Worm (Caenorhabditis elegans) whole organism, young adult: ENCODE results near the gene Y46B2A.3.
"Not testable (repeated sequence)": the region's sequence is repeated elsewhere in the genome, so short reads cannot be mapped to it uniquely, and the experiment has no call there.

ENCODE experiments used
- F33H1.4 ChIP-seq: fragments of 200-800 bp; sonication (Bioruptor generic); IDR thresholded peaks from 2 replicates; pipeline ENCODE4 v1.3.6; 2022; ENCODE audit warnings: missing genetic modification reagents, missing genetic modification characterization, missing compliant biosample characterization
- F39B2.1 ChIP-seq: fragments of 200-800 bp; sonication (Bioruptor generic); IDR thresholded peaks from 2 replicates; pipeline ENCODE4 v1.3.6; 2022; ENCODE audit warnings: missing genetic modification reagents, missing genetic modification characterization, missing compliant biosample characterization
- F52B5.7 ChIP-seq: sonication (generic microtip); optimal IDR thresholded peaks from 2 replicates; lab custom pipeline; 2016; ENCODE audit warnings: mild to moderate bottlenecking, missing genetic modification characterization, missing compliant biosample characterization
- ama-1 ChIP-seq, 3 experiments: fragments of 150-350 bp in 1 of 3; sonication (generic microtip) in 2 of 3; optimal IDR thresholded peaks; 2 replicates each; lab custom pipeline; 2014 to 2018; ENCODE audit warnings: missing biosample characterization in 2 of 3, missing genetic modification characterization in 2 of 3, missing genetic modification reagents in 2 of 3
- hlh-12 ChIP-seq: sonication (generic microtip); optimal IDR thresholded peaks from 2 replicates; lab custom pipeline; 2016; ENCODE audit warnings: missing genetic modification characterization, missing compliant biosample characterization
- nhr-90 ChIP-seq: sonication (generic microtip); optimal IDR thresholded peaks from 2 replicates; lab custom pipeline; 2016; ENCODE audit warnings: missing genotype, mild to moderate bottlenecking, missing genetic modification characterization, missing compliant biosample characterization

DNA sequence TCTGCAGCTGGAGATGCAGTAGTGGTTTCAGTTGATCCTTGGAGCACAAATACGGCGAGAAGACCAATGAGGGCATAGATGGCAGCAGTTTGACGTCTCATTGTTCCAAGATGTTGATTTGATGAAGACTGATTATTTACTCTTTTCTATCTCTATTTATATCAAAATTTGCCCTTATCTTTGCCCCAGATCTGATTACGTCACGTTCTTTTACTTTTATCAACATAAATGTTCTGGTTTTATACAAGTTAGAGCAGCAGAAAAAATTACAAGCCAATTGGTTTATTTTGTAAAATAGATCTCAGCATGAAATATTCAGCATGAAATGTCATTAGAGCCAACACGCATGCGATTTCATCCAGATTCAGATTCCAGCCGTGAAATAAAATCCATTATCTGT, 44.0 kb downstream of the Y46B2A.3 start, which contains the start of gene msrp-4:
- not testable (repeated sequence) for TF ChIP-seq F39B2.1 (GFP tag; lab: Robert Waterston, UW); F52B5.7 (tag; lab: Kevin White, UChicago); ama-1 (optimal IDR thresholded peaks at IDR 0.05; lab: Kevin White, UChicago); ama-1 (GFP tag; optimal IDR thresholded peaks at IDR 0.05; lab: Kevin White, UChicago); nhr-90 (tag; lab: Kevin White, UChicago); F33H1.4 (GFP tag; lab: Robert Waterston, UW); hlh-12 (tag; lab: Kevin White, UChicago)
